Worm (Caenorhabditis elegans) whole organism, L4 larva: ENCODE data around the gene Y24D9A.7.

ENCODE experiments used
- D1046.2 ChIP-seq: fragments of 200-800 bp; sonication (Bioruptor generic); IDR thresholded peaks from 2 replicates; pipeline ENCODE4 v1.3.6; 2022; ENCODE audit warnings: missing genetic modification characterization, missing compliant biosample characterization
- F10B5.3 ChIP-seq: sonication (generic microtip); optimal IDR thresholded peaks from 2 replicates; lab custom pipeline; 2016; ENCODE audit warnings: mild to moderate bottlenecking, missing genetic modification characterization, missing compliant biosample characterization
- F44E2.7 ChIP-seq: fragments of 200-800 bp; sonication (Bioruptor generic); IDR thresholded peaks from 2 replicates; pipeline ENCODE4 v2.1.2; 2022; ENCODE audit warnings: missing genetic modification characterization, missing compliant biosample characterization
- F49E8.2 ChIP-seq: sonication (generic microtip); optimal IDR thresholded peaks from 2 replicates; lab custom pipeline; 2016; ENCODE audit warnings: missing compliant biosample characterization, mild to moderate bottlenecking, missing genetic modification characterization, borderline replicate concordance
- T26A8.4 ChIP-seq: fragments of 200-800 bp; sonication (Bioruptor generic); IDR thresholded peaks from 2 replicates; pipeline ENCODE4 v1.3.6; 2022; ENCODE audit warnings: missing genetic modification characterization, missing compliant biosample characterization
- Y105C5A.15 ChIP-seq: fragments of 200-800 bp; sonication (Bioruptor generic); IDR thresholded peaks from 2 replicates; pipeline ENCODE4 v1.3.6; 2022; ENCODE audit warnings: missing genetic modification characterization, missing compliant biosample characterization
- Y5F2A.4 ChIP-seq: fragments of 200-800 bp; sonication (Bioruptor generic); optimal IDR thresholded peaks from 2 replicates; lab custom pipeline; 2018; ENCODE audit warnings: mild to moderate bottlenecking, missing genetic modification characterization, missing compliant biosample characterization
- ZK337.2 ChIP-seq: fragments of 200-800 bp; sonication (Bioruptor generic); IDR thresholded peaks from 2 replicates; pipeline ENCODE4 v1.3.6; 2022; ENCODE audit warnings: missing genetic modification reagents, missing genetic modification characterization, missing compliant biosample characterization
- ZK546.5 ChIP-seq, 2 experiments: sonication (generic microtip); optimal IDR thresholded peaks; 2 replicates each; lab custom pipeline; 2017; ENCODE audit warnings: missing biosample characterization in 2 of 2, missing genetic modification characterization in 2 of 2
- aha-1 ChIP-seq: fragments of 150-350 bp; peaks from one replicate; lab custom pipeline; 2014; ENCODE audit warnings: missing biosample characterization, missing genetic modification characterization
- attf-4 ChIP-seq: sonication (generic microtip); optimal IDR thresholded peaks from 3 replicates; lab custom pipeline; 2017; ENCODE audit warnings: missing biosample characterization, missing genetic modification characterization
- daf-12 ChIP-seq: fragments of 150-350 bp; optimal IDR thresholded peaks from 2 replicates; lab custom pipeline; 2014; ENCODE audit warnings: missing biosample characterization, missing genetic modification reagents, missing genetic modification characterization
- daf-16 ChIP-seq, 3 experiments: sonication (generic microtip); optimal IDR thresholded peaks; 2 replicates each; lab custom pipeline; 2016 to 2017; ENCODE audit warnings: missing genetic modification characterization in 3 of 3, missing genetic modification reagents in 3 of 3, mild to moderate bottlenecking in 2 of 3, missing compliant biosample characterization in 2 of 3, missing biosample characterization in 1 of 3, moderate library complexity in 1 of 3
- daf-19 ChIP-seq: fragments of 200-800 bp; sonication (Bioruptor generic); conservative IDR thresholded peaks from 2 replicates; pipeline ENCODE4 v1.3.6; 2022; ENCODE audit warnings: missing genetic modification characterization, missing compliant biosample characterization
- daf-8 ChIP-seq: fragments of 200-800 bp; sonication (Bioruptor generic); IDR thresholded peaks from 2 replicates; pipeline ENCODE4 v1.3.6; 2022; ENCODE audit warnings: missing genetic modification characterization, missing compliant biosample characterization
- dmd-8 ChIP-seq: fragments of 200-800 bp; sonication (Bioruptor generic); IDR thresholded peaks from 2 replicates; pipeline ENCODE4 v1.3.6; 2022; ENCODE audit warnings: missing genetic modification characterization, missing compliant biosample characterization
- dmd-9 ChIP-seq: fragments of 200-800 bp; sonication (Bioruptor generic); IDR thresholded peaks from 2 replicates; pipeline ENCODE4 v1.3.6; 2022; ENCODE audit warnings: missing genetic modification reagents, missing genetic modification characterization, missing compliant biosample characterization
- dpl-1 ChIP-seq: fragments of 150-350 bp; optimal IDR thresholded peaks from 2 replicates; lab custom pipeline; 2014; ENCODE audit warnings: missing biosample characterization, missing genetic modification reagents, missing genetic modification characterization
- duxl-1 ChIP-seq: sonication (generic microtip); optimal IDR thresholded peaks from 2 replicates; lab custom pipeline; 2016; ENCODE audit warnings: mild to moderate bottlenecking, missing genetic modification characterization, moderate library complexity, missing compliant biosample characterization; ENCODE audit not compliant: poor library complexity
- egl-43 ChIP-seq: fragments of 200-800 bp; sonication (Bioruptor generic); IDR thresholded peaks from 2 replicates; pipeline ENCODE4 v1.3.6; 2022; ENCODE audit warnings: missing genetic modification reagents, missing genetic modification characterization, missing compliant biosample characterization
- fos-1 ChIP-seq: fragments of 150-350 bp; optimal IDR thresholded peaks from 2 replicates; lab custom pipeline; 2014; ENCODE audit warnings: missing biosample characterization, missing genetic modification characterization
- jun-1 ChIP-seq: fragments of 150-350 bp; optimal IDR thresholded peaks from 2 replicates; lab custom pipeline; 2014; ENCODE audit warnings: missing biosample characterization, missing genetic modification reagents, missing genetic modification characterization
- lin-13 ChIP-seq: fragments of 150-350 bp; optimal IDR thresholded peaks from 2 replicates; lab custom pipeline; 2014; ENCODE audit warnings: missing biosample characterization, missing genetic modification reagents, missing genetic modification characterization
- lin-15B ChIP-seq: fragments of 150-350 bp; sonication (generic microtip); optimal IDR thresholded peaks from 3 replicates; lab custom pipeline; 2014; ENCODE audit warnings: missing biosample characterization, missing genetic modification characterization
- lin-38 ChIP-seq: fragments of 200-800 bp; sonication (Bioruptor generic); IDR thresholded peaks from 2 replicates; pipeline ENCODE4 v1.3.6; 2022; ENCODE audit warnings: missing genetic modification reagents, missing genetic modification characterization, missing compliant biosample characterization
- lsy-2 ChIP-seq, 2 experiments: fragments of 150-350 bp in 1 of 2; sonication (generic microtip) in 1 of 2; optimal IDR thresholded peaks; 2 replicates each; lab custom pipeline; 2014 to 2017; ENCODE audit warnings: missing biosample characterization in 2 of 2, missing genetic modification characterization in 2 of 2
- madf-9 ChIP-seq: fragments of 200-800 bp; sonication (Bioruptor generic); conservative IDR thresholded peaks from 2 replicates; pipeline ENCODE4 v1.3.6; 2022; ENCODE audit warnings: missing genetic modification reagents, missing genetic modification characterization, missing compliant biosample characterization
- mdt-29 ChIP-seq: fragments of 200-800 bp; sonication (Bioruptor generic); IDR thresholded peaks from 2 replicates; pipeline ENCODE4 v1.3.6; 2022; ENCODE audit warnings: missing genetic modification reagents, missing genetic modification characterization, missing compliant biosample characterization
- mes-2 ChIP-seq: sonication (generic microtip); optimal IDR thresholded peaks from 2 replicates; lab custom pipeline; 2016; ENCODE audit warnings: missing genotype, mild to moderate bottlenecking, missing genetic modification characterization, missing compliant biosample characterization; ENCODE audit not compliant: poor library complexity, severe bottlenecking
- nhr-11 ChIP-seq: fragments of 150-350 bp; optimal IDR thresholded peaks from 2 replicates; lab custom pipeline; 2014; ENCODE audit warnings: missing biosample characterization, missing genetic modification characterization
- nhr-237 ChIP-seq: sonication (generic microtip); optimal IDR thresholded peaks from 2 replicates; lab custom pipeline; 2017; ENCODE audit warnings: missing biosample characterization, missing genetic modification characterization
- nhr-25 ChIP-seq: sonication (generic microtip); optimal IDR thresholded peaks from 2 replicates; lab custom pipeline; 2017; ENCODE audit warnings: missing genetic modification characterization, mild to moderate bottlenecking, missing compliant biosample characterization, antibody characterized with exemption, moderate library complexity, borderline replicate concordance; ENCODE audit not compliant: insufficient read depth
- nhr-28 ChIP-seq: fragments of 150-350 bp; optimal IDR thresholded peaks from 2 replicates; lab custom pipeline; 2014; ENCODE audit warnings: missing biosample characterization, missing genetic modification characterization
- nhr-48 ChIP-seq: sonication (generic microtip); optimal IDR thresholded peaks from 2 replicates; lab custom pipeline; 2016; ENCODE audit warnings: mild to moderate bottlenecking, missing genetic modification characterization, missing compliant biosample characterization
- nhr-6 ChIP-seq: fragments of 150-350 bp; optimal IDR thresholded peaks from 2 replicates; lab custom pipeline; 2014; ENCODE audit warnings: missing biosample characterization, missing genetic modification characterization
- php-3 ChIP-seq: fragments of 200-800 bp; sonication (Bioruptor generic); IDR thresholded peaks from 2 replicates; pipeline ENCODE4 v1.3.6; 2022; ENCODE audit warnings: missing genetic modification reagents, missing genetic modification characterization, missing compliant biosample characterization
- rbr-2 ChIP-seq: sonication (generic microtip); optimal IDR thresholded peaks from 2 replicates; lab custom pipeline; 2016; ENCODE audit warnings: missing genotype, missing genetic modification characterization, missing compliant biosample characterization
- saeg-2 ChIP-seq: fragments of 200-800 bp; sonication (Bioruptor generic); IDR thresholded peaks from 2 replicates; pipeline ENCODE4 v1.3.6; 2022; ENCODE audit warnings: missing genetic modification reagents, missing genetic modification characterization, missing compliant biosample characterization
- set-16 ChIP-seq: fragments of 200-800 bp; sonication (Bioruptor generic); IDR thresholded peaks from 2 replicates; pipeline ENCODE4 v1.3.6; 2022; ENCODE audit warnings: missing genetic modification reagents, missing genetic modification characterization, missing compliant biosample characterization
- snpc-1.2 ChIP-seq: fragments of 200-800 bp; sonication (Bioruptor generic); IDR thresholded peaks from 2 replicates; pipeline ENCODE4 v1.3.6; 2022; ENCODE audit warnings: missing genetic modification reagents, missing genetic modification characterization, missing compliant biosample characterization
- snpc-4 ChIP-seq: fragments of 150-350 bp; optimal IDR thresholded peaks from 2 replicates; lab custom pipeline; 2014; ENCODE audit warnings: missing biosample characterization, missing genetic modification characterization
- tag-97 ChIP-seq: fragments of 200-800 bp; sonication (Bioruptor generic); IDR thresholded peaks from 2 replicates; pipeline ENCODE4 v1.3.6; 2022; ENCODE audit warnings: missing genetic modification characterization, missing compliant biosample characterization
- unc-130 ChIP-seq: sonication (generic microtip); optimal IDR thresholded peaks from 2 replicates; lab custom pipeline; 2016; ENCODE audit warnings: missing genetic modification reagents, missing genetic modification characterization, missing compliant biosample characterization
- vab-7 ChIP-seq: fragments of 200-800 bp; sonication (Bioruptor generic); IDR thresholded peaks from 2 replicates; pipeline ENCODE4 v1.3.6; 2022; ENCODE audit warnings: missing genetic modification reagents, missing genetic modification characterization, missing compliant biosample characterization
- ztf-11 ChIP-seq: fragments of 150-350 bp; optimal IDR thresholded peaks from 2 replicates; lab custom pipeline; 2014; ENCODE audit warnings: missing biosample characterization, missing genetic modification characterization

Gene Y24D9A.7

DNA sequence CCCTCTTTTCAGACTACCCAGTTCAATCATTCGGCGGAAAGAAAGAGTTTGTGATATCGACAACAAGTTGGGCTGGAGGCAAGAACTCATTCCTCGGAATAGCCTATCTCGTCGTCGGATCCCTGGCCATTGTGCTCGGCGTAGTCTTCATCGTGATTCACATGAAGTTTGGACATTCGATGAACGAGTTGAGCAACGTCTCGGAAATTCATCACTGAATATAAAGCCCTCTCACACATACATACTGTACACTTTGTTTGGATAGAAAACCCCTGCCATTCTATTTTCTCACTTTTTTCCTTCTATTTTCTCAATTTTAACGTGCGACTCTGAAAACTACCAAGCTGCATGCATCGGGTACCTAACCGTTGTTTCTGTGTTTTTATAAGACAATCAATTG lies 44.5 kb upstream of the Y24D9A.7 start, which contains the start of gene R08C7.12:
R08C7.12 (plus strand) TSS at position 301 of the 400 bp plus-strand sequence.
- TF ChIP-seq F10B5.3 (tag; lab: Kevin White, UChicago), result no peak
- TF ChIP-seq aha-1 (tag; lab: Kevin White, UChicago), result peak; percentile 8

- no peak for TF ChIP-seq duxl-1 (tag; lab: Kevin White, UChicago)
- TF ChIP-seq mes-2 (tag; lab: Kevin White, UChicago), result peak; percentile 15
Measured at ce11 chrIV:4448343-4448742, 43.4 kb upstream of the Y24D9A.7 start.

DNA sequence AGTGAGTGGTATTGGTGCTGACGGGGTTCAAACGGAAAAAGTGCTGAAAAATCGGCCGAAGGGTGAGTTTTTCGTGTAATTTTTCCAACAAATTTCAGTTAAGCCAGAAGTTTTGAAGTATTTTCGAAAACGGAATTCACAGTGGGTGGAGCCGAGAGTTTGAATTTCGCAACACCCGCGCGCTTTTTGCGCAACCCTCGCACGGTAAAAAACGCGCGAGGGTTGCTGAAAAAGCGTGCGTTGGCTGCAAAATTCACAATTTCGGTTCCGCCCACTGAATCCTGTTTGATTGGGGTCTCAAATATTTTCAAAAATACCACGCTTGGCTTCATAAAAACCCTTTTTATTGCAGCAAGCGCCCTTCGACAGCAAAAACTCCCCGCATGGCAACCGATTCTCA lies 42.4 kb upstream of the Y24D9A.7 start:
- TF ChIP-seq dmd-9, result no peak
- no peak for TF ChIP-seq rbr-2 (tag; lab: Kevin White, UChicago)
- 0 out of 2 replicates have a peak, but pooled peaks have one; percentile 55 for TF ChIP-seq egl-43 (GFP tag; lab: Robert Waterston, UW)
- TF ChIP-seq daf-8 (GFP tag; lab: Robert Waterston, UW), result no peak
- no peak for TF ChIP-seq T26A8.4 (GFP tag; lab: Robert Waterston, UW)
- no peak for TF ChIP-seq dpl-1 (GFP tag; lab: Kevin White, UChicago)
- no peak for TF ChIP-seq attf-4 (tag; lab: Kevin White, UChicago)
- no peak for TF ChIP-seq Y105C5A.15 (GFP tag; lab: Robert Waterston, UW)
- peak; percentile 63 for TF ChIP-seq snpc-1.2
- TF ChIP-seq php-3 (GFP tag; lab: Robert Waterston, UW), result no peak
- no peak for TF ChIP-seq snpc-4 (tag; lab: Kevin White, UChicago)
- no peak for TF ChIP-seq nhr-11 (tag; lab: Kevin White, UChicago)
- no peak for TF ChIP-seq ztf-11 (tag; lab: Kevin White, UChicago)
- TF ChIP-seq vab-7 (GFP tag; lab: Robert Waterston, UW), result no peak
- TF ChIP-seq daf-19, result no peak
- TF ChIP-seq D1046.2, result 0 out of 2 replicates have a peak, but pooled peaks have one; percentile 30
- TF ChIP-seq set-16 (GFP tag; lab: Robert Waterston, UW), result no peak
- TF ChIP-seq ZK546.5 (tag; optimal IDR thresholded peaks at IDR 0.05; lab: Kevin White, UChicago), result no peak
- TF ChIP-seq unc-130 (GFP tag; lab: Kevin White, UChicago), result peak; percentile 31
- TF ChIP-seq nhr-6 (tag; lab: Kevin White, UChicago), result no peak
- no peak for TF ChIP-seq lin-13
- TF ChIP-seq lin-38 (GFP tag; lab: Robert Waterston, UW), result peak; percentile 41
- no peak for TF ChIP-seq dmd-8 (GFP tag; lab: Robert Waterston, UW)

- TF ChIP-seq nhr-48 (tag; lab: Kevin White, UChicago) (no peak), snpc-1.2 (no peak), egl-43 (GFP tag; lab: Robert Waterston, UW) (no peak), lsy-2 (tag; optimal IDR thresholded peaks at IDR 0.05; lab: Kevin White, UChicago) (no peak), nhr-25 (no peak)
Measured at ce11 chrIV:4447284-4447366, 42.2 kb upstream of the Y24D9A.7 start, which contains the start of gene chat-1. TSS of gene chat-1 (plus strand) at chrIV:4447331.

- no peak for TF ChIP-seq tag-97 (GFP tag; lab: Robert Waterston, UW)
- TF ChIP-seq saeg-2, result no peak
- no peak for TF ChIP-seq nhr-28 (tag; lab: Kevin White, UChicago)
- no peak for TF ChIP-seq jun-1
- TF ChIP-seq F44E2.7 (GFP tag; lab: Robert Waterston, UW), result no peak
- TF ChIP-seq mes-2 (tag; lab: Kevin White, UChicago), result peak; percentile 50
- TF ChIP-seq lin-15B (tag; lab: Kevin White, UChicago), result no peak
- TF ChIP-seq dmd-9, result no peak
- no peak for TF ChIP-seq nhr-237 (tag; lab: Kevin White, UChicago)
- no peak for TF ChIP-seq madf-9 (GFP tag; lab: Robert Waterston, UW)
- TF ChIP-seq snpc-4 (tag; lab: Kevin White, UChicago), result no peak
- no peak for TF ChIP-seq daf-16 (GFP tag; optimal IDR thresholded peaks at IDR 0.05; lab: Kevin White, UChicago)
- peak; percentile 58 for TF ChIP-seq daf-16 (tag; optimal IDR thresholded peaks at IDR 0.05; lab: Kevin White, UChicago)
- no peak for TF ChIP-seq fos-1
- peak; percentile 56 for TF ChIP-seq dpl-1 (GFP tag; lab: Kevin White, UChicago)
- TF ChIP-seq attf-4 (tag; lab: Kevin White, UChicago), result no peak
- peak; percentile 11 for TF ChIP-seq Y5F2A.4 (GFP tag; lab: Kevin White, UChicago)
- TF ChIP-seq daf-12, result no peak
- TF ChIP-seq lsy-2 (tag; optimal IDR thresholded peaks at IDR 0.05; lab: Kevin White, UChicago), result peak; percentile 69 to 84
- no peak for TF ChIP-seq F49E8.2
- no peak for TF ChIP-seq dmd-8 (GFP tag; lab: Robert Waterston, UW)
- no peak for TF ChIP-seq mdt-29 (GFP tag; lab: Robert Waterston, UW)
- peak; percentile 50 for TF ChIP-seq lin-38 (GFP tag; lab: Robert Waterston, UW)
- TF ChIP-seq ZK337.2, result no peak
Measured at ce11 chrIV:4446884-4447283, 41.9 kb upstream of the Y24D9A.7 start.
